Worm (Caenorhabditis elegans) whole organism, L4/young adult: ENCODE results near the gene F52G3.5.

Experiments
- W03F9.2 ChIP-seq: fragments of 150-350 bp; optimal IDR thresholded peaks from 2 replicates; lab custom pipeline; 2014; ENCODE audit warnings: missing biosample characterization, missing genetic modification characterization
- dao-5 ChIP-seq: sonication (generic microtip); optimal IDR thresholded peaks from 2 replicates; lab custom pipeline; 2016; ENCODE audit warnings: missing genotype, missing genetic modification characterization, moderate library complexity, missing compliant biosample characterization
- him-1 ChIP-seq: sonication (generic microtip); optimal IDR thresholded peaks from 2 replicates; lab custom pipeline; 2016; ENCODE audit warnings: missing genotype, missing genetic modification reagents, missing genetic modification characterization, missing compliant biosample characterization

DNA sequence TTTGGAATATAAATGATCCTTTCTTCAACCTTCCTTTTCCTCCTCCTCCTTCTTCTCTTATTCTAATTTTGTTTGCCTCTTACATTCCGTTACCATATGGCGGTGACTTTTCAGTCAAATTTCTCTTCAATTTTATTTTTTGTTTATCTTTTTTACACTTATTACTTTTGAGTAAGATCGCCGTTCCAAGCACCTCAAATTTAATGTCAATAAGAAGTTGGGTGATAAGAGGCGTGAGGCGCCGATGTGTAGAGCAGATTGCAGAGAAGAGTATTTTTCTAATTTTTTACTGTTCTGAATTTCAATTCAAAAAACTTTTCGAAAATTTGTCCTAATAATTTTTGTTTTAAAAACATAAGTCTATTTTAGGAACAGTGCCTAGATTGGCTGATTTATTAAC, 18.5 kb upstream of the F52G3.5 start:
- TF ChIP-seq him-1 (tag; lab: Kevin White, UChicago) (no peak), W03F9.2 (tag; lab: Kevin White, UChicago) (no peak), dao-5 (tag; lab: Kevin White, UChicago) (no peak)
